Worm (Caenorhabditis elegans): ENCODE measurements around the gene cpg-1.

The cpg-1 gene

DNA sequence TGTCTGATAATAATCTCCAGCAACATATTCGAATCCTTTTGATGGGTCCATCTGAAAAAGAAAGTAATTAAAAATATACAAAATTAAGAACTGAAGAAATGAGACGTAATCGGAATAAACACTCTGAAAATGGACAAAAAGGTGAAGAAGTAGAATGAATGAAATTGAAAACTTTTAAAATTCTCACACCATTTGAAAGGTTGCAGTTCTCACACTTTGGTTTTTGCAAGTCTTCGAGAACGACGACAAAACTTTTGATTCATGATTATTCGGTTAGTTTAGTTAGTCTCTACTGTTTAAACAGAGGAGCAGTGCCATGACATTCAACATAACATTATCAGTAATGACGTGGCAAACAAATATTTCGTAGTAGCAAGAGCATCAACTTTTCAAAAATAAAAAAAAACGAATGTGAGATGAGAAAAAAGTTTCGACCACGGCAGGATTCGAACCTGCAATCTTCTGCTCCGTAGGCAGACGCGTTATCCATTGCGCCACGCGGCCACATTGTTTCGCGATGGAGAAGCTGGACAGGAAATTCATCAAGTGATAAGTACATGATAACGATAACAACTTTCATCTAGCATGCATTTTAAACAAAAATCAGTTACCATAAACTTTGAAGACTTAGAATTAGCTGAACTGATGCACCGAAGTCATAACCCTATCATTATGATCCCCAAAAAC is 39.1 kb upstream of the cpg-1 start, which contains the start of gene ceh-43 (continued):
- peak; percentile 57 for TF ChIP-seq mes-2 (tag; optimal IDR thresholded peaks at IDR 0.05; ENCODE audit: poor library complexity, severe bottlenecking)

DNA sequence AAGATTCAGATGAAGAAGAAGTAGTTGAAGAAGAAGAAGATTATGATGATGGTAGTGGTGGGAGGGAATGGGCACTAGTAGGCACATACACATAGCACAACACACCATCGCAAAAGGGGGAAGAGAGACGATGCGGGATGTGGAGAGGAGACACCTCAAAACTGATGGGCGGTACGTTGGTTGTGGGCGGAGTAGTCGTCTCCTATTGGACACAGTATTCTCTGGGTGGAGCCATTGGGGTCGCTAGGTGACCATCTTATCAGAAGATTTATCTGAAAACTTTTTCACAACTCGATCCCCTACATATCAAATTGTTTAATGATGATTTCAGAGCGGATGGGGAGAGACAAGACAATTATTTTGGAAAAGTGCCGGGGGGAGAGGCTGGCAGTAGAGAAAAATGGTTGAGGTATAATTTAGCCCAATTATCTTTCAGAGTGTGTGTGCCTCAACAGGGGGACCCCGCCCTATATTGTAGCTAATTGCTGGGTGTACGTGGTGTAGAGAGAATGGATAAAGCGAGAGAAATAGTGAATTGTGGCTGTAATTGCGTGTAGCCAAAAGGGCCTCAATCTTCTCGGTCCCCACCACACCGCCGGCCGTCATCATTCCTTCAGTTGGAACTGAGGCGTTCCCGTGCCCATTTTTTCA is 38.3 kb upstream of the cpg-1 start:
- TF ChIP-seq vab-7 (GFP tag; IDR thresholded peaks at IDR 0.05), result no peak
- 0 out of 2 replicates have a peak, but pooled peaks have one; percentile 18 for TF ChIP-seq D1046.2 (GFP tag; IDR thresholded peaks at IDR 0.05)

DNA sequence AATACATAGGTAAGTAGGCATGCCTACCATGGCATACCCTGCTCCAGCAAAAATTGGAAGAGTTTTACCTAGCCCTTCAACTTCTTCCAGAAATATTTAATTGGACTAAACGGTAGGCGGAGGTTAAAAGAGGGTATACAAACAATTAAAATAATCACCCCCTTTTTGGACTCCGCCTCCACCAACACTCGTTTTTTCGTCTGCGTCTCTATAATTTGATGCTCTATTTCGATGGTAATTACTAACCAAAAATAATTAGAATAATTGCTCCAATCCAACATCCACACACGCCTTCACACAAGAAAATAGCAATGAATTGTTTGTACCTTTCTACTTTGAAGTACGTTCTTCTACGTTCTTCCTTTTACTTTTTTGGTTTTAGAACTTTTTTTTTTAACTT is 36.4 kb upstream of the cpg-1 start:
- peak; percentile 61 for TF ChIP-seq aha-1 (tag)
- no peak for TF ChIP-seq dpl-1 (GFP tag; optimal IDR thresholded peaks at IDR 0.05)

DNA sequence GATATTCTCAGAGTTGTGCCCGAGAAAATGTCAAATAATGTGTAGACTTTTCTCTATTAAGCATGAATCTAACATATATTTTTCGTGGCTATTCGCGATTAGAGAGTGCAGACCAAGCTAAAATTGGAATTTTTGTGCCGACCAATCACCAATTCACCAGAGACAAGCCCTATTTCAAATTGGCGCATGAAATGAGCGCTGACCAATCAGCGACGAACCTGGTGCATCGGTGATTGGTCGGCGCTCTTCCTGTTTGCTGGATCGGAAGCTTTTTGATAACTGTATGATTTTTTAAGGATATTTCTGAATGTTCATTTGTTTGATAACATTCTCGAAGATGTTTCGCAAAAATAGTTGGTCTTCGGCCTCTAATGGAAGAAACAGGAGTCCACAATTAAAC is 35.9 kb upstream of the cpg-1 start:
- TF ChIP-seq daf-19 (GFP tag; conservative IDR thresholded peaks at IDR 0.05), result no peak
- TF ChIP-seq hlh-30 (tag; optimal IDR thresholded peaks at IDR 0.05; ENCODE audit: insufficient read depth), result no peak
- TF ChIP-seq nhr-111 (GFP tag; optimal IDR thresholded peaks at IDR 0.05), result no peak
- TF ChIP-seq nhr-76 (tag; optimal IDR thresholded peaks at IDR 0.05), result no peak
- TF ChIP-seq madf-5 (GFP tag; IDR thresholded peaks at IDR 0.05), result 0 out of 4 replicates have a peak, but pooled peaks of 1 of the 2 experiments have one; percentile 47
- no peak for TF ChIP-seq skn-1 (tag; optimal IDR thresholded peaks at IDR 0.05)
- no peak for TF ChIP-seq php-3 (GFP tag; IDR thresholded peaks at IDR 0.05)

DNA sequence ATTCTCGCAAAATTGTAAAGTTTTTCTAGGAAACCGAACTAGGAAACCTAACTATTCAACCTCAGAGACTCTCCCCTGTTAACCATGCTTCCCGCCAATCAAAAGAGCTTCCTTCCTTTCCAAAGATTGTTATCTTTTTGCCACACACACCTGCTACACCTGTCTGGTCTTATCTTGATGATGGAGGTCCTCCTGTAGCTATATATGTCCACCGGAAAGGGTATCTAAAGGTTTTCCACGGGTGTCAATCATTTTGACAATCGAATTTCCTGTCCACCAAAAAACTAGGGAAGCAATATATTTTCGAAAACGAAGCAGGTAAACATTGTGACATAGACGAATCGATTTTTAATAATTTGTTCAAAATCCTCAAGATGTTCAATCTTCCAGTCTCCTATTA is 35.4 kb upstream of the cpg-1 start:
- TF ChIP-seq attf-4 (tag; optimal IDR thresholded peaks at IDR 0.05) (no peak), unc-62 (GFP tag; optimal IDR thresholded peaks at IDR 0.05 in 1 of 2) (peak in 1 of 2 experiments; percentile 42), unc-62 (tag; optimal IDR thresholded peaks at IDR 0.05) (no peak)

DNA sequence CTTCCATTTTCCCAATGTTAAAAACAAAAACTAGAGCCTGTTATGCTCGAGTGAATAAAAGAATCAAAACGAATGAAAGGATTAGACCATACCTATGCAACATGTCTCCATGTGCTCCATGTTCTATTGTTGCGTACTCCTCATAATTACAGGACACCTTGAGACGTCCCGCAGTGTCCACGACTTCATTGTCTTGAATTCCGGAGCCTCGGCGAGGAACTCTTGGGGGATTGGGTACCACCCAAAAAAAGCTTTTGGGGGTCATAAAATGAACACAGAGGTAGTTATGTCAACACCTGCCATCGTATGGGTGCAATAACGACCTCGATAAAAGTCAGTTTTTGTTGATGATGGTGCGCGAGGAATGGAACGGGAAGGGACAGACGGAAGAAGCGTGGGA is 34.2 kb upstream of the cpg-1 start:
- TF ChIP-seq unc-62 (GFP tag; optimal IDR thresholded peaks at IDR 0.05 in 1 of 2) (peak in 1 of 2 experiments; percentile 13), unc-62 (tag; optimal IDR thresholded peaks at IDR 0.05) (no peak), lir-3 (tag; optimal IDR thresholded peaks at IDR 0.05) (no peak)

DNA sequence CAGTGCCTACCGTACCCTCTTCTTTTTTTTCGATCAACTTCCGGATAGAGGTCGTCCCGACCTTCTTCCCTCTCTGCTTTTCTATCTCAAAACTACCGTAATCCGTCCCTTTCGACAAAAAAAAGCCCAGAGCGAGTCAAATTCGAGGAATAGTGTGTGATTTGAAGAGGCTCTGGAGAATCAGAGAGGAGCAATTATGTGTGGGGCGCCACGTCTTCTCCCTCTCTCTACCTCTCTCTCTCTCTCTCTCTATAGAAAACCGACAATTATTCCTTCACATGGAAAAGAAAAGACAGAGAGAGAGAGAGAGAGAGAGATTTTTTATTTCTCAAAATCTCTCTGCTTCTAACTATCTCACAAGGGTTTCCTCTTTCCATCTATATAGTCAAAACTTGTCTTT is 32.6 kb upstream of the cpg-1 start:
- TF ChIP-seq mxl-3 (GFP tag; optimal IDR thresholded peaks at IDR 0.05) (no peak), zag-1 (tag; optimal IDR thresholded peaks at IDR 0.05) (no peak), lsy-2 (tag; optimal IDR thresholded peaks at IDR 0.05) (peak in 1 of 2 experiments; percentile 57), spr-3 (GFP tag; optimal IDR thresholded peaks at IDR 0.05) (no peak), saeg-2 (GFP tag; IDR thresholded peaks at IDR 0.05) (no peak), Y5F2A.4 (GFP tag; optimal IDR thresholded peaks at IDR 0.05) (no peak), ztf-11 (tag; optimal IDR thresholded peaks at IDR 0.05) (no peak), set-16 (GFP tag; IDR thresholded peaks at IDR 0.05) (no peak), dpl-1 (GFP tag; optimal IDR thresholded peaks at IDR 0.05) (no peak), vab-7 (GFP tag; IDR thresholded peaks at IDR 0.05) (no peak), aha-1 (tag) (peak; percentile 16), rbr-2 (tag; optimal IDR thresholded peaks at IDR 0.05) (peak; percentile 24), pha-4 (GFP tag; IDR thresholded peaks at IDR 0.05) (no peak), pha-4 (tag; optimal IDR thresholded peaks at IDR 0.05) (no peak)

Data from whole organism, L4 larva.